Fruit fly (Drosophila melanogaster) whole organism, embryonic: ENCODE results near the gene MED28.

Experiments used
- Atf6 ChIP-seq: fragments of 200-800 bp; sonication (Bioruptor generic); IDR thresholded peaks from 2 replicates; pipeline ENCODE4 v1.3.6; 2022; ENCODE audit warnings: missing biosample characterization, missing genetic modification characterization
- Bdp1 ChIP-seq: fragments of 200-800 bp; sonication (Bioruptor generic); optimal IDR thresholded peaks from 3 replicates; lab custom pipeline; 2016; ENCODE audit warnings: missing biosample characterization, missing genetic modification characterization
- CG10209 ChIP-seq: fragments of 200-800 bp; sonication (Bioruptor generic); optimal IDR thresholded peaks from 3 replicates; lab custom pipeline; 2017; ENCODE audit warnings: missing biosample characterization, mild to moderate bottlenecking, missing genetic modification characterization, missing genetic modification reagents
- CG10321 ChIP-seq: fragments of 200-800 bp; sonication (Bioruptor generic); IDR thresholded peaks from 2 replicates; pipeline ENCODE4 v1.3.6; 2022; ENCODE audit warnings: missing biosample characterization, missing genetic modification characterization
- CG10959 ChIP-seq: fragments of 200-800 bp; sonication (Bioruptor generic); IDR thresholded peaks from 2 replicates; pipeline ENCODE4 v1.3.6; 2022; ENCODE audit warnings: missing biosample characterization, missing genetic modification characterization
- CG12236 ChIP-seq: fragments of 200-800 bp; sonication (Bioruptor generic); optimal IDR thresholded peaks from 2 replicates; lab custom pipeline; 2016; ENCODE audit warnings: missing biosample characterization, missing genetic modification characterization
- CG14860 ChIP-seq: fragments of 200-800 bp; sonication (Bioruptor generic); IDR thresholded peaks from 3 replicates; pipeline ENCODE4 v1.3.6; 2022; ENCODE audit warnings: missing biosample characterization, missing genetic modification characterization; ENCODE audit not compliant: partially characterized antibody
- CG15011 ChIP-seq: fragments of 200-800 bp; sonication (Bioruptor generic); optimal IDR thresholded peaks from 3 replicates; lab custom pipeline; 2018; ENCODE audit warnings: missing biosample characterization, mild to moderate bottlenecking, missing genetic modification characterization
- CG15696 ChIP-seq: fragments of 200-800 bp; sonication (Bioruptor generic); optimal IDR thresholded peaks from 2 replicates; lab custom pipeline; 2019; ENCODE audit warnings: missing biosample characterization, mild to moderate bottlenecking, missing genetic modification characterization, moderate library complexity
- CG17829 ChIP-seq: fragments of 200-800 bp; optimal IDR thresholded peaks from 2 replicates; lab custom pipeline; 2019; ENCODE audit warnings: missing biosample characterization, mild to moderate bottlenecking, missing genetic modification characterization, moderate library complexity
- CG17912 ChIP-seq: fragments of 200-800 bp; sonication (Bioruptor generic); optimal IDR thresholded peaks from 2 replicates; lab custom pipeline; 2018; ENCODE audit warnings: missing biosample characterization, mild to moderate bottlenecking, missing genetic modification characterization
- CG2199 ChIP-seq: fragments of 200-800 bp; sonication (Bioruptor generic); IDR thresholded peaks from 3 replicates; pipeline ENCODE4 v1.3.6; 2022; ENCODE audit warnings: missing biosample characterization, missing genetic modification characterization
- CG2875 ChIP-seq: fragments of 200-800 bp; sonication (Bioruptor generic); optimal IDR thresholded peaks from 2 replicates; lab custom pipeline; 2017; ENCODE audit warnings: missing biosample characterization, mild to moderate bottlenecking, missing genetic modification characterization, missing genetic modification reagents
- CG30431 ChIP-seq: fragments of 200-800 bp; sonication (Bioruptor generic); optimal IDR thresholded peaks from 2 replicates; lab custom pipeline; 2017; ENCODE audit warnings: missing biosample characterization, missing genetic modification characterization
- CG34376 ChIP-seq: fragments of 200-800 bp; sonication (Bioruptor generic); optimal IDR thresholded peaks from 2 replicates; lab custom pipeline; 2018; ENCODE audit warnings: missing biosample characterization, mild to moderate bottlenecking, missing genetic modification characterization
- CG42726 ChIP-seq: fragments of 200-800 bp; sonication (Bioruptor generic); IDR thresholded peaks from 2 replicates; pipeline ENCODE4 v1.3.6; 2022; ENCODE audit warnings: missing biosample characterization, missing genetic modification characterization; ENCODE audit not compliant: partially characterized antibody
- CG8359 ChIP-seq: fragments of 200-800 bp; sonication (Bioruptor generic); optimal IDR thresholded peaks from 2 replicates; lab custom pipeline; 2017; ENCODE audit warnings: missing biosample characterization, mild to moderate bottlenecking, missing genetic modification characterization, borderline replicate concordance
- CG8924 ChIP-seq: fragments of 200-800 bp; optimal IDR thresholded peaks from 3 replicates; lab custom pipeline; 2019; ENCODE audit warnings: missing biosample characterization, mild to moderate bottlenecking, missing genetic modification characterization, moderate library complexity
- CkIIα-i1 ChIP-seq: fragments of 200-800 bp; sonication (Bioruptor generic); IDR thresholded peaks from 2 replicates; pipeline ENCODE4 v1.3.6; 2022; ENCODE audit warnings: missing biosample characterization, missing genetic modification characterization
- CrebB ChIP-seq: fragments of 200-800 bp; sonication (Bioruptor generic); optimal IDR thresholded peaks from 3 replicates; lab custom pipeline; 2018; ENCODE audit warnings: missing biosample characterization, mild to moderate bottlenecking, missing genetic modification characterization
- D ChIP-seq, 2 experiments: fragments of 200-800 bp in 1 of 2; fragments of >200 bp in 1 of 2; sonication (Bioruptor generic) in 1 of 2; optimal IDR thresholded peaks; 2 replicates in 1 of 2; 3 replicates in 1 of 2; lab custom pipeline; 2017; ENCODE audit warnings: mild to moderate bottlenecking in 1 of 2, missing biosample characterization in 1 of 2, missing genetic modification characterization in 1 of 2, missing genetic modification reagents in 1 of 2
- Dek ChIP-seq: fragments of 200-800 bp; sonication (Bioruptor generic); optimal IDR thresholded peaks from 3 replicates; lab custom pipeline; 2019; ENCODE audit warnings: missing biosample characterization, mild to moderate bottlenecking, missing genetic modification characterization, moderate library complexity
- Drgx ChIP-seq: fragments of 200-800 bp; sonication (Bioruptor generic); IDR thresholded peaks from 2 replicates; pipeline ENCODE4 v1.3.6; 2022; ENCODE audit warnings: missing biosample characterization, missing genetic modification characterization
- GATAe ChIP-seq: fragments of 200-800 bp; sonication (Bioruptor generic); conservative IDR thresholded peaks from 2 replicates; pipeline ENCODE4 v1.3.6; 2022; ENCODE audit warnings: missing biosample characterization, missing genetic modification characterization
- Opbp ChIP-seq: fragments of 200-800 bp; sonication (Bioruptor generic); IDR thresholded peaks from 3 replicates; pipeline ENCODE4 v1.3.6; 2022; ENCODE audit warnings: missing biosample characterization, missing genetic modification characterization; ENCODE audit not compliant: partially characterized antibody
- Poxn ChIP-seq: fragments of 200-800 bp; sonication (Bioruptor generic); IDR thresholded peaks from 2 replicates; pipeline ENCODE4 v1.3.6; 2022; ENCODE audit warnings: missing biosample characterization, missing genetic modification characterization
- Rfx ChIP-seq: fragments of 200-800 bp; sonication (Bioruptor generic); IDR thresholded peaks from 2 replicates; pipeline ENCODE4 v1.3.6; 2022; ENCODE audit warnings: missing biosample characterization, missing genetic modification characterization
- Sox100B ChIP-seq: fragments of 200-800 bp; sonication (Bioruptor generic); optimal IDR thresholded peaks from 3 replicates; lab custom pipeline; 2018; ENCODE audit warnings: missing biosample characterization, mild to moderate bottlenecking, missing genetic modification characterization
- Stat92E ChIP-seq, 3 experiments: fragments of >200 bp in 2 of 3; fragments of 200-800 bp in 1 of 3; sonication (Bioruptor generic) in 1 of 3; optimal IDR thresholded peaks; 2 replicates each; lab custom pipeline; 2017 to 2019; ENCODE audit warnings: missing biosample characterization in 3 of 3, missing genetic modification characterization in 3 of 3, mild to moderate bottlenecking in 1 of 3, moderate library complexity in 1 of 3
- ac ChIP-seq: fragments of 200-800 bp; sonication (Bioruptor generic); optimal IDR thresholded peaks from 3 replicates; lab custom pipeline; 2017; ENCODE audit warnings: missing biosample characterization, mild to moderate bottlenecking, missing genetic modification characterization
- bowl ChIP-seq: fragments of 200-800 bp; sonication (Bioruptor generic); IDR thresholded peaks from 2 replicates; pipeline ENCODE4 v1.3.6; 2022; ENCODE audit warnings: missing biosample characterization, missing genetic modification characterization
- da ChIP-seq: fragments of 200-800 bp; sonication (Bioruptor generic); optimal IDR thresholded peaks from 2 replicates; lab custom pipeline; 2016; ENCODE audit warnings: missing biosample characterization, missing genetic modification characterization
- dmrt99B ChIP-seq: fragments of 200-800 bp; sonication (Bioruptor generic); optimal IDR thresholded peaks from 2 replicates; lab custom pipeline; 2018; ENCODE audit warnings: missing biosample characterization, mild to moderate bottlenecking, missing genetic modification characterization, moderate library complexity
- fd3F ChIP-seq: fragments of 200-800 bp; sonication (Bioruptor generic); optimal IDR thresholded peaks from 2 replicates; lab custom pipeline; 2018; ENCODE audit warnings: missing biosample characterization, mild to moderate bottlenecking, missing genetic modification characterization, moderate library complexity
- fru ChIP-seq: fragments of >200 bp; optimal IDR thresholded peaks from 2 replicates; lab custom pipeline; 2017
- gcm ChIP-seq: fragments of 200-800 bp; sonication (Bioruptor generic); optimal IDR thresholded peaks from 2 replicates; lab custom pipeline; 2019; ENCODE audit warnings: missing biosample characterization, mild to moderate bottlenecking, missing genetic modification characterization, moderate library complexity
- grau ChIP-seq: fragments of 200-800 bp; optimal IDR thresholded peaks from 3 replicates; lab custom pipeline; 2019; ENCODE audit warnings: missing biosample characterization, mild to moderate bottlenecking, missing genetic modification characterization, moderate library complexity
- mld ChIP-seq: fragments of 200-800 bp; sonication (Bioruptor generic); IDR thresholded peaks from 3 replicates; pipeline ENCODE4 v1.3.6; 2022; ENCODE audit warnings: missing biosample characterization, missing genetic modification characterization; ENCODE audit not compliant: partially characterized antibody
- pb ChIP-seq: fragments of 200-800 bp; sonication (Bioruptor generic); optimal IDR thresholded peaks from 3 replicates; lab custom pipeline; 2016; ENCODE audit warnings: missing biosample characterization, missing genetic modification characterization
- phol ChIP-seq: fragments of 200-800 bp; sonication (Bioruptor generic); optimal IDR thresholded peaks from 3 replicates; lab custom pipeline; 2018; ENCODE audit warnings: missing biosample characterization, mild to moderate bottlenecking, missing genetic modification characterization, moderate library complexity
- pzg ChIP-seq: fragments of 200-800 bp; sonication (Bioruptor generic); optimal IDR thresholded peaks from 3 replicates; lab custom pipeline; 2018; ENCODE audit warnings: missing biosample characterization, mild to moderate bottlenecking, missing genetic modification characterization, moderate library complexity
- so ChIP-seq: fragments of 200-800 bp; sonication (Bioruptor generic); IDR thresholded peaks from 3 replicates; pipeline ENCODE4 v1.3.6; 2022; ENCODE audit warnings: missing biosample characterization, missing genetic modification characterization
- sob ChIP-seq: fragments of 200-800 bp; sonication (Bioruptor generic); IDR thresholded peaks from 2 replicates; pipeline ENCODE4 v1.3.6; 2022; ENCODE audit warnings: missing biosample characterization, missing genetic modification characterization
- stwl ChIP-seq: fragments of 200-800 bp; sonication (Bioruptor generic); optimal IDR thresholded peaks from 3 replicates; lab custom pipeline; 2018; ENCODE audit warnings: missing biosample characterization, mild to moderate bottlenecking, missing genetic modification characterization, moderate library complexity
- tgo ChIP-seq: fragments of 200-800 bp; sonication (Bioruptor generic); IDR thresholded peaks from 3 replicates; pipeline ENCODE4 v1.3.6; 2022; ENCODE audit warnings: missing biosample characterization, missing genetic modification characterization
- tin ChIP-seq: fragments of 200-800 bp; sonication (Bioruptor generic); optimal IDR thresholded peaks from 3 replicates; lab custom pipeline; 2016; ENCODE audit warnings: missing biosample characterization, missing genetic modification characterization
- tx ChIP-seq: fragments of 200-800 bp; sonication (Bioruptor generic); optimal IDR thresholded peaks from 2 replicates; lab custom pipeline; 2016; ENCODE audit warnings: missing biosample characterization, missing genetic modification characterization
- unpg ChIP-seq: fragments of 200-800 bp; sonication (Bioruptor generic); optimal IDR thresholded peaks from 3 replicates; lab custom pipeline; 2018; ENCODE audit warnings: missing biosample characterization, mild to moderate bottlenecking, missing genetic modification characterization, moderate library complexity
- usp ChIP-seq: fragments of >200 bp; optimal IDR thresholded peaks from 2 replicates; lab custom pipeline; 2017; ENCODE audit warnings: missing biosample characterization, missing genetic modification characterization

The MED28 gene

dm6 chr3R:25462642-25463317 is 14.0 kb upstream of the MED28 start (continued):
- no peak for TF ChIP-seq ac (GFP tag; lab: Kevin White, UChicago)
- no peak for TF ChIP-seq CG10959
- TF ChIP-seq phol (tag; lab: Kevin White, UChicago) = peak; percentile 32
- TF ChIP-seq Sox100B = peak; percentile 57
- TF ChIP-seq Dek (tag; lab: Kevin White, UChicago) = peak; percentile 39
- TF ChIP-seq Rfx (GFP tag; lab: Robert Waterston, UW) = peak; percentile 82; the same call in 1 of the 2 replicates
- TF ChIP-seq CG15011 (GFP tag; lab: Kevin White, UChicago) = peak; percentile 3
- TF ChIP-seq CG10209 = peak; percentile 38
- TF ChIP-seq pb (GFP tag; lab: Kevin White, UChicago) = no peak
- TF ChIP-seq CG8359 (GFP tag; lab: Kevin White, UChicago) = no peak
- no peak for TF ChIP-seq CG17912
- no peak for TF ChIP-seq pzg (GFP tag; lab: Kevin White, UChicago)
- no peak for TF ChIP-seq mld (GFP tag; lab: Robert Waterston, UW)
- TF ChIP-seq tx (GFP tag; lab: Kevin White, UChicago) = no peak
- peak; percentile 90 for TF ChIP-seq Drgx (GFP tag; lab: Robert Waterston, UW)
- TF ChIP-seq bowl (GFP tag; lab: Robert Waterston, UW) = no peak
- peak; percentile 65 for TF ChIP-seq sob (GFP tag; lab: Robert Waterston, UW)
- no peak for TF ChIP-seq CG15696
- no peak for TF ChIP-seq CrebB (tag; lab: Kevin White, UChicago)
- peak; percentile 60 for TF ChIP-seq dmrt99B (tag; lab: Kevin White, UChicago)
- TF ChIP-seq CG42726 (GFP tag; lab: Robert Waterston, UW) = no peak
- TF ChIP-seq grau (tag; lab: Kevin White, UChicago) = peak; percentile 65
- no peak for TF ChIP-seq Poxn (GFP tag; lab: Robert Waterston, UW)
- no peak for TF ChIP-seq CG34376 (GFP tag; lab: Kevin White, UChicago)
- 0 out of 2 replicates have a peak, but pooled peaks have one; percentile 18 for TF ChIP-seq GATAe (GFP tag; lab: Robert Waterston, UW)
- no peak for TF ChIP-seq CG30431 (GFP tag; lab: Kevin White, UChicago)
- peak; percentile 33 for TF ChIP-seq fd3F (GFP tag; lab: Kevin White, UChicago)
- TF ChIP-seq unpg (GFP tag; lab: Kevin White, UChicago) = peak; percentile 43
- TF ChIP-seq D (optimal IDR thresholded peaks at IDR 0.05; lab: Kevin White, UChicago) = no peak
- no peak for TF ChIP-seq D (GFP tag; optimal IDR thresholded peaks at IDR 0.05; lab: Kevin White, UChicago)
- TF ChIP-seq tin = no peak
- no peak for TF ChIP-seq Stat92E (GFP tag; optimal IDR thresholded peaks at IDR 0.05; lab: Kevin White, UChicago)
- no peak for TF ChIP-seq gcm (GFP tag; lab: Kevin White, UChicago)
- no peak for TF ChIP-seq stwl (tag; lab: Kevin White, UChicago)
- peak; percentile 63; the same call in 2 of the 3 replicates for TF ChIP-seq tgo (GFP tag; lab: Robert Waterston, UW)
- 0 out of 2 replicates have a peak, but pooled peaks have one; percentile 7 for TF ChIP-seq CG10321 (GFP tag; lab: Robert Waterston, UW)
- peak; percentile 39 for TF ChIP-seq CG17829 (tag; lab: Kevin White, UChicago)
- TF ChIP-seq Atf6 (GFP tag; lab: Robert Waterston, UW) = peak; percentile 64
- no peak for TF ChIP-seq so (GFP tag; lab: Robert Waterston, UW)
- no peak for TF ChIP-seq CG12236 (GFP tag; lab: Kevin White, UChicago)
- TF ChIP-seq Bdp1 (GFP tag; lab: Kevin White, UChicago) = no peak
- no peak for TF ChIP-seq CG2199
- no peak for TF ChIP-seq da (GFP tag; lab: Kevin White, UChicago)
- no peak for TF ChIP-seq Opbp
- TF ChIP-seq CG14860 (GFP tag; lab: Robert Waterston, UW) = no peak
- TF ChIP-seq fru (lab: Kevin White, UChicago) = no peak
- peak; percentile 49 for TF ChIP-seq CG8924 (tag; lab: Kevin White, UChicago)
- TF ChIP-seq usp (GFP tag; lab: Kevin White, UChicago) = no peak
- TF ChIP-seq CG2875 (GFP tag; lab: Kevin White, UChicago) = no peak
- no peak for TF ChIP-seq CkIIα-i1 (GFP tag; lab: Robert Waterston, UW)
